Fruit fly (Drosophila melanogaster): ENCODE data around the gene CG14712.
A peak's percentile ranks its signal among the peaks of the same experiment; 100 is the strongest.

The CG14712 gene

DNA sequence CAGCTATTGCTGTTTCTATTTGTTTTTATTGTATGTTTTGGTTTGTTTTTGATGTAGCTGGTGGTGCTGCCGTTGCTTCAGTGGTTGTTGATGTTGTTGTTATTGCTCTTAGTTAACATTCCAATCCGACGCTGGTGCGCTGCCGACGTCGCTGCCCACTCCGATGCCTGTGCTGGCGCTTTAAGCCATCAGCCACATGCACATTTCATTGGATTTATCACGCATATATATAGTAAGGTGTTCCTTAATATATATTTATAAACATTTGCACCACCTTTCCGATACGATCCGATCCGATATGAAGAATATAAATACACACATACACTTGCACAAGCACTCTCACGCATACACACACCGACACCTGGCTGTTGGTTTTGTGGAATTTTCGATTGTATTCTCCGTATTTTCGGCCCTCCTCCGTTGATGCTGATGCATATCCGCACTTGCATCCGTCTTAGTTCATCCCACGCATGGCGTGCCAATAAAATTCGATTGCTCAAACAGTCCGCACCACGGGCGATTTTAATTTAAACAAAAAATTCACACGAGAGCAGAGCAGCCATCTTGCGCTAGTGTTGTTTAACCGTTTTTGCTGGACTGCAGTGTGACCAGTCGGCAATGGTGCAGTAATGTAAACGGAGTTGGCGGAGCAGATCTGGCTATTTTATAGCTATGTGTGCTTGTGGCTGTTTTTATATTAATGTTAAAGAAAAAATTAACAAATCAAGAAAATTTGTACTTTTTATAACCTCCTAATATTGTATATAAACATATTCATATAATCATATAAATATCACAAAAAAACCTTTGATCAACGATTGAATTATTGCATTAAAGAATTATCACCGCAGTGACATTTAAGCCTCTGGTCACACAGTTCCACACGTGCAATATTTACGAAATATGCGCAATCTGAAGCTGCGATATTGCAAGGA lies 21.8 kb downstream of the CG14712 start, which contains the start of the genes Csk and Elp1 (continued):
- TF ChIP-seq peb (GFP tag; IDR thresholded peaks at IDR 0.05) (no peak), CG13123 (GFP tag; optimal IDR thresholded peaks at IDR 0.05) (peak; percentile 62), CG7271 (tag; optimal IDR thresholded peaks at IDR 0.05) (no peak), D (optimal IDR thresholded peaks at IDR 0.05) (no peak), D (GFP tag; optimal IDR thresholded peaks at IDR 0.05) (no peak), CG31388 (GFP tag; optimal IDR thresholded peaks at IDR 0.05) (peak; percentile 12), CG31441 (GFP tag; IDR thresholded peaks at IDR 0.05) (peak; percentile 66; the same call in 1 of the 2 replicates), corto (GFP tag; optimal IDR thresholded peaks at IDR 0.05) (no peak), hkb (optimal IDR thresholded peaks at IDR 0.05) (peak; percentile 64), hkb (GFP tag; IDR thresholded peaks at IDR 0.05) (no peak), pum (GFP tag; optimal IDR thresholded peaks at IDR 0.05) (peak; percentile 12), bbx (GFP tag; IDR thresholded peaks at IDR 0.05; ENCODE audit: partially characterized antibody) (peak; percentile 15; the same call in 1 of the 2 replicates), dan (GFP tag; IDR thresholded peaks at IDR 0.05) (no peak), knrl (GFP tag; IDR thresholded peaks at IDR 0.05; ENCODE audit: partially characterized antibody) (peak; percentile 23; the same call in 1 of the 3 replicates), pb (GFP tag; optimal IDR thresholded peaks at IDR 0.05) (no peak), her (GFP tag; optimal IDR thresholded peaks at IDR 0.05) (peak; percentile 27), cg (GFP tag; optimal IDR thresholded peaks at IDR 0.05) (peak; percentile 95), E2f2 (GFP tag; IDR thresholded peaks at IDR 0.05) (peak; percentile 40), CG10267 (tag; optimal IDR thresholded peaks at IDR 0.05) (peak; percentile 98), dmrt99B (tag; optimal IDR thresholded peaks at IDR 0.05) (peak; percentile 42), HLHmδ (GFP tag; optimal IDR thresholded peaks at IDR 0.05) (peak; percentile 11), Elba2 (GFP tag; optimal IDR thresholded peaks at IDR 0.05) (peak; percentile 42), CG9932 (GFP tag; IDR thresholded peaks at IDR 0.05) (peak; percentile 69), CG12155 (GFP tag; optimal IDR thresholded peaks at IDR 0.05) (peak; percentile 57), CG11560 (tag; IDR thresholded peaks at IDR 0.05) (no peak), CG7745 (tag; optimal IDR thresholded peaks at IDR 0.05) (no peak), slp2 (GFP tag; optimal IDR thresholded peaks at IDR 0.05) (no peak), lov (optimal IDR thresholded peaks at IDR 0.05) (no peak), lov (GFP tag; IDR thresholded peaks at IDR 0.05) (no peak), bowl (GFP tag; IDR thresholded peaks at IDR 0.05) (no peak), CG4617 (GFP tag; optimal IDR thresholded peaks at IDR 0.05; ENCODE audit: borderline replicate concordance) (peak; percentile 79), Sox100B (GFP tag; optimal IDR thresholded peaks at IDR 0.05) (peak; percentile 59), Blimp-1 (GFP tag; optimal IDR thresholded peaks at IDR 0.05) (peak; percentile 28), Hey (tag; optimal IDR thresholded peaks at IDR 0.05) (no peak), ind (GFP tag; optimal IDR thresholded peaks at IDR 0.05) (peak; percentile 50), pfk (GFP tag; optimal IDR thresholded peaks at IDR 0.05) (no peak), nau (GFP tag; optimal IDR thresholded peaks at IDR 0.05) (no peak), Taf1 (GFP tag; IDR thresholded peaks at IDR 0.05) (no peak), CG3726 (GFP tag; IDR thresholded peaks at IDR 0.05) (no peak), PHDP (tag; optimal IDR thresholded peaks at IDR 0.05) (peak; percentile 52), CG15479 (GFP tag; optimal IDR thresholded peaks at IDR 0.05) (peak; percentile 84), Deaf1 (tag; optimal IDR thresholded peaks at IDR 0.05) (peak; percentile 16), ro (GFP tag; IDR thresholded peaks at IDR 0.05) (no peak), CG10274 (GFP tag; optimal IDR thresholded peaks at IDR 0.05) (no peak), mam (GFP tag; optimal IDR thresholded peaks at IDR 0.05) (peak; percentile 20), maf-S (GFP tag; optimal IDR thresholded peaks at IDR 0.05) (no peak), HHEX (GFP tag; optimal IDR thresholded peaks at IDR 0.05) (peak; percentile 26), shn (GFP tag; optimal IDR thresholded peaks at IDR 0.05) (peak; percentile 14), Rx (GFP tag; IDR thresholded peaks at IDR 0.05) (no peak), HLH3B (GFP tag; IDR thresholded peaks at IDR 0.05) (peak; percentile 52)

Measured in whole organism, embryonic.